Worm (Caenorhabditis elegans) whole organism, mixed stage, embryonic: ENCODE results near the gene skr-6.

Source experiments
- bed-3 ChIP-seq: fragments of 200-800 bp; sonication (Bioruptor generic); optimal IDR thresholded peaks from 3 replicates; lab custom pipeline; 2018; ENCODE audit warnings: mild to moderate bottlenecking, missing genetic modification characterization, moderate library complexity, missing compliant biosample characterization
- ces-1 ChIP-seq: fragments of 150-350 bp; optimal IDR thresholded peaks from 2 replicates; lab custom pipeline; 2014; ENCODE audit warnings: missing biosample characterization, missing genetic modification reagents, missing genetic modification characterization
- elt-1 ChIP-seq: sonication (generic microtip); optimal IDR thresholded peaks from 2 replicates; lab custom pipeline; 2017; ENCODE audit warnings: missing genetic modification characterization, mild to moderate bottlenecking, missing compliant biosample characterization, antibody characterized with exemption, moderate library complexity, borderline replicate concordance; ENCODE audit not compliant: insufficient read depth
- ham-2 ChIP-seq: fragments of 200-800 bp; sonication (Bioruptor generic); optimal IDR thresholded peaks from 2 replicates; lab custom pipeline; 2018; ENCODE audit warnings: mild to moderate bottlenecking, missing genetic modification characterization, missing compliant biosample characterization
- lin-13 ChIP-seq: fragments of 150-350 bp; optimal IDR thresholded peaks from 2 replicates; lab custom pipeline; 2014; ENCODE audit warnings: missing biosample characterization, missing genetic modification characterization
- lsy-2 ChIP-seq: fragments of 150-350 bp; optimal IDR thresholded peaks from 2 replicates; lab custom pipeline; 2014; ENCODE audit warnings: missing biosample characterization, missing genetic modification characterization
- mep-1 ChIP-seq: fragments of 150-350 bp; optimal IDR thresholded peaks from 2 replicates; lab custom pipeline; 2017; ENCODE audit warnings: missing biosample characterization, missing genetic modification reagents, missing genetic modification characterization, inconsistent platforms
- nhr-12 ChIP-seq: fragments of 150-350 bp; optimal IDR thresholded peaks from 2 replicates; lab custom pipeline; 2014; ENCODE audit warnings: missing biosample characterization, missing genetic modification characterization
- nhr-237 ChIP-seq: fragments of 150-350 bp; optimal IDR thresholded peaks from 2 replicates; lab custom pipeline; 2014; ENCODE audit warnings: missing biosample characterization, missing genetic modification characterization
- pha-4 ChIP-seq: fragments of 150-350 bp; optimal IDR thresholded peaks from 2 replicates; lab custom pipeline; 2018; ENCODE audit warnings: missing biosample characterization, missing genetic modification reagents, missing genetic modification characterization
- sem-2 ChIP-seq: fragments of 200-800 bp; sonication (Bioruptor generic); optimal IDR thresholded peaks from 2 replicates; lab custom pipeline; 2018; ENCODE audit warnings: mild to moderate bottlenecking, missing genetic modification characterization, missing compliant biosample characterization
- sptf-1 ChIP-seq: sonication (generic microtip); optimal IDR thresholded peaks from 2 replicates; lab custom pipeline; 2017; ENCODE audit warnings: mild to moderate bottlenecking, missing genetic modification characterization, moderate library complexity, missing compliant biosample characterization
- unc-39 ChIP-seq: fragments of 150-350 bp; optimal IDR thresholded peaks from 2 replicates; lab custom pipeline; 2014; ENCODE audit warnings: missing biosample characterization, missing genetic modification characterization
- unc-62 ChIP-seq: fragments of 150-350 bp; optimal IDR thresholded peaks from 2 replicates; lab custom pipeline; 2014; ENCODE audit warnings: missing biosample characterization, missing genetic modification reagents, missing genetic modification characterization

- TF ChIP-seq ces-1 (GFP tag; lab: Kevin White, UChicago): no peak
- TF ChIP-seq nhr-237 (tag; lab: Kevin White, UChicago): no peak
- no peak for TF ChIP-seq lin-13 (tag; lab: Kevin White, UChicago)
- TF ChIP-seq lsy-2 (tag; lab: Kevin White, UChicago): no peak
- no peak for TF ChIP-seq ham-2 (GFP tag; lab: Kevin White, UChicago)
- TF ChIP-seq unc-62 (GFP tag; lab: Kevin White, UChicago): no peak
- TF ChIP-seq nhr-12 (tag; lab: Kevin White, UChicago): no peak
- TF ChIP-seq mep-1 (tag; lab: Kevin White, UChicago): no peak
- no peak for TF ChIP-seq unc-39 (tag; lab: Kevin White, UChicago)
- no peak for TF ChIP-seq sptf-1 (tag; lab: Kevin White, UChicago)
- no peak for TF ChIP-seq pha-4
- no peak for TF ChIP-seq sem-2 (GFP tag; lab: Kevin White, UChicago)
- TF ChIP-seq bed-3 (GFP tag; lab: Kevin White, UChicago): no peak
- no peak for TF ChIP-seq elt-1 (tag; lab: Kevin White, UChicago)
Observed at ce11 chrV:18236714-18237288, 33.0 kb downstream of the skr-6 start, which contains the start of gene R10E8.3.
